Worm (Caenorhabditis elegans) whole organism, L1 larva: ENCODE measurements around the gene bcl-7.

ENCODE experiments used
- C04F5.9 ChIP-seq: sonication (generic microtip); optimal IDR thresholded peaks from 2 replicates; lab custom pipeline; 2016; ENCODE audit warnings: missing genetic modification characterization, missing compliant biosample characterization
- C34B4.2 ChIP-seq: sonication (generic microtip); optimal IDR thresholded peaks from 2 replicates; lab custom pipeline; 2017; ENCODE audit warnings: mild to moderate bottlenecking, missing genetic modification characterization, missing compliant biosample characterization
- F16B12.6 ChIP-seq: fragments of 150-350 bp; optimal IDR thresholded peaks from 2 replicates; lab custom pipeline; 2014; ENCODE audit warnings: missing biosample characterization, missing genetic modification characterization
- Y116A8C.19 ChIP-seq: sonication (generic microtip); optimal IDR thresholded peaks from 2 replicates; lab custom pipeline; 2016; ENCODE audit warnings: missing compliant biosample characterization, missing genetic modification characterization, borderline replicate concordance
- aha-1 ChIP-seq: fragments of 150-350 bp; optimal IDR thresholded peaks from 2 replicates; lab custom pipeline; 2014; ENCODE audit warnings: missing biosample characterization, missing genetic modification characterization
- alr-1 ChIP-seq: fragments of 200-800 bp; sonication (Bioruptor generic); optimal IDR thresholded peaks from 2 replicates; lab custom pipeline; 2018; ENCODE audit warnings: borderline replicate concordance, mild to moderate bottlenecking, missing genetic modification characterization, missing compliant biosample characterization
- ama-1 ChIP-seq: fragments of 150-350 bp; optimal IDR thresholded peaks from 2 replicates; lab custom pipeline; 2014
- ceh-63 ChIP-seq: fragments of 200-800 bp; sonication (Bioruptor generic); optimal IDR thresholded peaks from 2 replicates; lab custom pipeline; 2018; ENCODE audit warnings: mild to moderate bottlenecking, missing genetic modification characterization, missing compliant biosample characterization
- ceh-8 ChIP-seq: fragments of 200-800 bp; sonication (Bioruptor generic); optimal IDR thresholded peaks from 2 replicates; lab custom pipeline; 2018; ENCODE audit warnings: mild to moderate bottlenecking, missing genetic modification characterization, moderate library complexity, missing compliant biosample characterization
- ces-1 ChIP-seq: fragments of 150-350 bp; optimal IDR thresholded peaks from 2 replicates; lab custom pipeline; 2014; ENCODE audit warnings: missing biosample characterization, missing genetic modification reagents, missing genetic modification characterization
- dsc-1 ChIP-seq: sonication (generic microtip); optimal IDR thresholded peaks from 2 replicates; lab custom pipeline; 2016; ENCODE audit warnings: mild to moderate bottlenecking, missing genetic modification characterization, missing compliant biosample characterization
- efl-1 ChIP-seq, 4 experiments: fragments of 150-350 bp; optimal IDR thresholded peaks in 3 of 4; peaks in 1 of 4; 1 replicate in 1 of 4; 2 replicates in 3 of 4; lab custom pipeline; 2014; ENCODE audit warnings: missing biosample characterization in 2 of 4, missing genetic modification characterization in 2 of 4, missing genetic modification reagents in 2 of 4
- elt-2 ChIP-seq: sonication (generic microtip); optimal IDR thresholded peaks from 2 replicates; lab custom pipeline; 2016; ENCODE audit warnings: missing genetic modification characterization, mild to moderate bottlenecking, inconsistent platforms, missing compliant biosample characterization, missing genetic modification reagents
- fkh-10 ChIP-seq: sonication (generic microtip); optimal IDR thresholded peaks from 2 replicates; lab custom pipeline; 2017; ENCODE audit warnings: missing biosample characterization, missing genetic modification reagents, missing genetic modification characterization
- fkh-8 ChIP-seq: sonication (generic microtip); optimal IDR thresholded peaks from 2 replicates; lab custom pipeline; 2016; ENCODE audit warnings: mild to moderate bottlenecking, missing genetic modification characterization, missing compliant biosample characterization
- fos-1 ChIP-seq: fragments of 150-350 bp; optimal IDR thresholded peaks from 2 replicates; lab custom pipeline; 2014; ENCODE audit warnings: missing biosample characterization, missing genetic modification characterization
- hlh-17 ChIP-seq: fragments of 200-800 bp; sonication (Bioruptor generic); optimal IDR thresholded peaks from 2 replicates; lab custom pipeline; 2018; ENCODE audit warnings: missing genetic modification characterization, mild to moderate bottlenecking, missing compliant biosample characterization, moderate library complexity, borderline replicate concordance
- hlh-4 ChIP-seq: sonication (generic microtip); optimal IDR thresholded peaks from 2 replicates; lab custom pipeline; 2016; ENCODE audit warnings: mild to moderate bottlenecking, missing genetic modification characterization, missing compliant biosample characterization
- isw-1 ChIP-seq: fragments of 200-800 bp; sonication (Bioruptor generic); IDR thresholded peaks from 2 replicates; pipeline ENCODE4 v1.3.6; 2022; ENCODE audit warnings: missing genetic modification characterization, missing compliant biosample characterization
- lin-15B ChIP-seq: fragments of 150-350 bp; sonication (generic microtip); optimal IDR thresholded peaks from 3 replicates; lab custom pipeline; 2014; ENCODE audit warnings: missing biosample characterization, missing genetic modification characterization
- lin-35 ChIP-seq, 2 experiments: fragments of 150-350 bp; optimal IDR thresholded peaks; 2 replicates each; lab custom pipeline; 2014; ENCODE audit warnings: missing biosample characterization in 2 of 2, missing genetic modification characterization in 2 of 2, missing genetic modification reagents in 2 of 2
- lir-3 ChIP-seq: sonication (generic microtip); optimal IDR thresholded peaks from 2 replicates; lab custom pipeline; 2016; ENCODE audit warnings: mild to moderate bottlenecking, missing genetic modification characterization, moderate library complexity, missing compliant biosample characterization; ENCODE audit not compliant: poor library complexity
- mep-1 ChIP-seq: fragments of 150-350 bp; optimal IDR thresholded peaks from 2 replicates; lab custom pipeline; 2014; ENCODE audit warnings: missing biosample characterization, missing genetic modification characterization
- nhr-11 ChIP-seq: fragments of 150-350 bp; optimal IDR thresholded peaks from 2 replicates; lab custom pipeline; 2014; ENCODE audit warnings: missing biosample characterization, missing genetic modification characterization
- nhr-12 ChIP-seq: sonication (generic microtip); optimal IDR thresholded peaks from 2 replicates; lab custom pipeline; 2017; ENCODE audit warnings: missing biosample characterization, missing genetic modification characterization
- nhr-19 ChIP-seq: fragments of 200-800 bp; sonication (Bioruptor generic); conservative IDR thresholded peaks from 2 replicates; pipeline ENCODE4 v1.3.6; 2022; ENCODE audit warnings: missing genetic modification characterization, missing compliant biosample characterization
- nhr-237 ChIP-seq: fragments of 150-350 bp; optimal IDR thresholded peaks from 2 replicates; lab custom pipeline; 2014; ENCODE audit warnings: missing biosample characterization, missing genetic modification characterization
- nhr-71 ChIP-seq: sonication (generic microtip); optimal IDR thresholded peaks from 2 replicates; lab custom pipeline; 2016; ENCODE audit warnings: mild to moderate bottlenecking, missing genetic modification characterization, moderate library complexity, missing compliant biosample characterization
- nhr-84 ChIP-seq: sonication (generic microtip); optimal IDR thresholded peaks from 2 replicates; lab custom pipeline; 2017; ENCODE audit warnings: missing biosample characterization, missing genetic modification characterization
- nhr-85 ChIP-seq: sonication (generic microtip); peaks from one replicate; lab custom pipeline; 2016; ENCODE audit warnings: missing genetic modification characterization, inconsistent platforms, missing compliant biosample characterization
- pqm-1 ChIP-seq: sonication (generic microtip); optimal IDR thresholded peaks from 3 replicates; lab custom pipeline; 2017; ENCODE audit warnings: missing biosample characterization, missing genetic modification characterization
- rnt-1 ChIP-seq: sonication (generic microtip); optimal IDR thresholded peaks from 2 replicates; lab custom pipeline; 2016; ENCODE audit warnings: mild to moderate bottlenecking, missing genetic modification characterization, moderate library complexity, missing compliant biosample characterization
- skn-1 ChIP-seq: fragments of 150-350 bp; optimal IDR thresholded peaks from 2 replicates; lab custom pipeline; 2014; ENCODE audit warnings: missing biosample characterization, missing genetic modification characterization
- snu-23 ChIP-seq: sonication (generic microtip); optimal IDR thresholded peaks from 2 replicates; lab custom pipeline; 2016; ENCODE audit warnings: missing genetic modification characterization, missing compliant biosample characterization
- sox-4 ChIP-seq: sonication (generic microtip); optimal IDR thresholded peaks from 2 replicates; lab custom pipeline; 2016; ENCODE audit warnings: missing genetic modification characterization, missing compliant biosample characterization
- sup-37 ChIP-seq: fragments of 200-800 bp; sonication (Bioruptor generic); optimal IDR thresholded peaks from 2 replicates; lab custom pipeline; 2018; ENCODE audit warnings: mild to moderate bottlenecking, missing genetic modification characterization, missing compliant biosample characterization
- swsn-7 ChIP-seq: sonication (generic microtip); optimal IDR thresholded peaks from 2 replicates; lab custom pipeline; 2016; ENCODE audit warnings: missing genetic modification characterization, missing compliant biosample characterization
- tbx-2 ChIP-seq: sonication (generic microtip); optimal IDR thresholded peaks from 2 replicates; lab custom pipeline; 2016; ENCODE audit warnings: missing genetic modification characterization, missing compliant biosample characterization
- unc-30 ChIP-seq: sonication (generic microtip); optimal IDR thresholded peaks from 2 replicates; lab custom pipeline; 2017; ENCODE audit warnings: missing biosample characterization, missing genetic modification characterization
- unc-86 ChIP-seq: sonication (generic microtip); optimal IDR thresholded peaks from 2 replicates; lab custom pipeline; 2016; ENCODE audit warnings: missing genetic modification characterization, missing compliant biosample characterization
- unc-98 ChIP-seq: fragments of 200-800 bp; sonication (Bioruptor generic); IDR thresholded peaks from 2 replicates; pipeline ENCODE4 v1.3.6; 2022; ENCODE audit warnings: missing genetic modification characterization, missing compliant biosample characterization
- vab-15 ChIP-seq: sonication (generic microtip); optimal IDR thresholded peaks from 2 replicates; lab custom pipeline; 2017; ENCODE audit warnings: missing genotype, mild to moderate bottlenecking, missing genetic modification characterization, missing compliant biosample characterization
- zag-1 ChIP-seq: fragments of 150-350 bp; optimal IDR thresholded peaks from 2 replicates; lab custom pipeline; 2014; ENCODE audit warnings: missing biosample characterization, missing genetic modification characterization
- zip-4 ChIP-seq: fragments of 200-800 bp; sonication (Bioruptor generic); optimal IDR thresholded peaks from 2 replicates; lab custom pipeline; 2018; ENCODE audit warnings: mild to moderate bottlenecking, missing genetic modification characterization, moderate library complexity, missing compliant biosample characterization
- ztf-4 ChIP-seq: fragments of 150-350 bp; optimal IDR thresholded peaks from 2 replicates; lab custom pipeline; 2014; ENCODE audit warnings: missing biosample characterization, missing genetic modification characterization

bcl-7 gene

DNA sequence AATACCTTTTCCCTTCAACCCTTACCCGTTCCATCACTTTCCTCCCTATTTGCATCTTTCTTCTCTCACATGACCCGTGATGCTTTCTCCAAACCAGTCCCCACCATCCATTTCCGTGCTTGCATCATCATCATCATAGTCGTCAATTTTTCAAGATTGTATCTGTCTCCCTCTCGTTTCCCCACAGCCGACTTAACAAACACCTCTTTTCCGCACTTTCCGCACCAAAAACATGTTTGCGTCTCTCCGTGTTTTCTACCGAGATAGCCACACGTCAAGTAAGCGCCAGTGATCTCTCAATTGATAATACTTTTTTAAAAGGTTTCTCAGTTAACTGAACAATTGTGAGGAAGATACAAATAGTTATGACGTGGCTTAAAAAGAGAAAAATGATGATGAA, 12.1 kb downstream of the bcl-7 start (continued):
- TF ChIP-seq unc-30 (tag; lab: Kevin White, UChicago), result no peak
- no peak for TF ChIP-seq unc-98 (GFP tag; lab: Robert Waterston, UW)
- TF ChIP-seq isw-1 (GFP tag; lab: Robert Waterston, UW), result no peak
- TF ChIP-seq pqm-1 (tag; lab: Kevin White, UChicago), result no peak
- peak; percentile 40 for TF ChIP-seq ama-1 (lab: Kevin White, UChicago)
- no peak for TF ChIP-seq C34B4.2
- TF ChIP-seq tbx-2 (tag; lab: Kevin White, UChicago), result peak; percentile 56
- no peak for TF ChIP-seq sup-37 (GFP tag; lab: Kevin White, UChicago)
- no peak for TF ChIP-seq Y116A8C.19 (tag; lab: Kevin White, UChicago)
- no peak for TF ChIP-seq nhr-12 (tag; lab: Kevin White, UChicago)
- TF ChIP-seq zag-1, result no peak
- no peak for TF ChIP-seq fos-1 (tag; lab: Kevin White, UChicago)
- TF ChIP-seq, all 84 proteins: peak for 33

ce11 chrIII:5938790-5939452, 13.0 kb downstream of the bcl-7 start:
- TF ChIP-seq zag-1, result no peak
- peak; percentile 19 for TF ChIP-seq skn-1 (tag; lab: Kevin White, UChicago)
- TF ChIP-seq lir-3, result no peak
- peak; percentile 67 for TF ChIP-seq nhr-85 (tag; lab: Kevin White, UChicago)
- TF ChIP-seq nhr-84 (tag; lab: Kevin White, UChicago), result no peak
- TF ChIP-seq unc-98 (GFP tag; lab: Robert Waterston, UW), result no peak
- no peak for TF ChIP-seq ceh-63
- no peak for TF ChIP-seq F16B12.6 (tag; lab: Kevin White, UChicago)
- TF ChIP-seq lin-15B (tag; lab: Kevin White, UChicago), result no peak
- TF ChIP-seq nhr-19 (GFP tag; lab: Robert Waterston, UW), result no peak
- TF ChIP-seq hlh-17 (GFP tag; lab: Kevin White, UChicago), result no peak
- no peak for TF ChIP-seq ces-1 (GFP tag; lab: Kevin White, UChicago)
- no peak for TF ChIP-seq vab-15 (tag; lab: Kevin White, UChicago)
- no peak for TF ChIP-seq lin-35 (GFP tag; optimal IDR thresholded peaks at IDR 0.05; lab: Kevin White, UChicago)
- no peak for TF ChIP-seq zip-4 (GFP tag; lab: Kevin White, UChicago)

ce11 chrIII:5939453-5940296, 13.8 kb downstream of the bcl-7 start, which contains the start of gene ubq-1:
TSS of gene ubq-1 (plus strand) at chrIII:5940254.
- TF ChIP-seq ztf-4 (tag; lab: Kevin White, UChicago) (peak; percentile 42), unc-86 (tag; lab: Kevin White, UChicago) (no peak), hlh-17 (GFP tag; lab: Kevin White, UChicago) (no peak), sox-4 (tag; lab: Kevin White, UChicago) (no peak), C04F5.9 (tag; lab: Kevin White, UChicago) (no peak), ama-1 (lab: Kevin White, UChicago) (no peak), snu-23 (GFP tag; lab: Kevin White, UChicago) (peak; percentile 1), alr-1 (no peak), nhr-84 (tag; lab: Kevin White, UChicago) (no peak), efl-1 (optimal IDR thresholded peaks at IDR 0.05; lab: Kevin White, UChicago) (no peak), efl-1 (GFP tag; optimal IDR thresholded peaks at IDR 0.05 in 1 of 2; lab: Kevin White, UChicago) (peak in 1 of 2 experiments; percentile 65), pqm-1 (tag; lab: Kevin White, UChicago) (no peak), rnt-1 (peak; percentile 18), lin-35 (GFP tag; optimal IDR thresholded peaks at IDR 0.05; lab: Kevin White, UChicago) (peak in 1 of 2 experiments; percentile 15), zip-4 (GFP tag; lab: Kevin White, UChicago) (peak; percentile 55), nhr-11 (no peak), fkh-10 (GFP tag; lab: Kevin White, UChicago) (no peak), aha-1 (tag; lab: Kevin White, UChicago) (no peak), nhr-237 (tag; lab: Kevin White, UChicago) (no peak), mep-1 (tag; lab: Kevin White, UChicago) (peak; percentile 34), elt-2 (tag; lab: Kevin White, UChicago) (peak; percentile 19), nhr-71 (tag; lab: Kevin White, UChicago) (peak; percentile 48), fkh-8 (tag; lab: Kevin White, UChicago) (no peak), swsn-7 (tag; lab: Kevin White, UChicago) (no peak), nhr-19 (GFP tag; lab: Robert Waterston, UW) (0 out of 2 replicates have a peak, but pooled peaks have one; percentile 20), dsc-1 (peak; percentile 14), hlh-4 (tag; lab: Kevin White, UChicago) (no peak), ceh-8 (GFP tag; lab: Kevin White, UChicago) (no peak), skn-1 (tag; lab: Kevin White, UChicago) (no peak)
